Fruit fly (Drosophila melanogaster) whole organism, embryonic: ENCODE data around the gene CG7924.

Experiments used
- Awh ChIP-seq: fragments of 200-800 bp; sonication (Bioruptor generic); IDR thresholded peaks from 2 replicates; pipeline ENCODE4, ENCODE4 v1.3.6; 2022; ENCODE audit warnings: missing biosample characterization, missing genetic modification characterization
- CG10321 ChIP-seq: fragments of 200-800 bp; sonication (Bioruptor generic); IDR thresholded peaks from 2 replicates; pipeline ENCODE4 v1.3.6; 2022; ENCODE audit warnings: missing biosample characterization, missing genetic modification characterization
- CG10431 ChIP-seq: fragments of 200-800 bp; sonication (Bioruptor generic); optimal IDR thresholded peaks from 3 replicates; lab custom pipeline; 2018; ENCODE audit warnings: missing biosample characterization, mild to moderate bottlenecking, missing genetic modification characterization
- CG10959 ChIP-seq: fragments of 200-800 bp; sonication (Bioruptor generic); IDR thresholded peaks from 2 replicates; pipeline ENCODE4 v1.3.6; 2022; ENCODE audit warnings: missing biosample characterization, missing genetic modification characterization
- CG12071 ChIP-seq: fragments of 200-800 bp; sonication (Bioruptor generic); optimal IDR thresholded peaks from 3 replicates; lab custom pipeline; 2018; ENCODE audit warnings: missing biosample characterization, mild to moderate bottlenecking, missing genetic modification characterization
- CG13624 ChIP-seq: fragments of 200-800 bp; sonication (Bioruptor generic); optimal IDR thresholded peaks from 2 replicates; lab custom pipeline; 2016; ENCODE audit warnings: missing biosample characterization, missing genetic modification characterization
- CG2120 ChIP-seq: fragments of 200-800 bp; sonication (Bioruptor generic); optimal IDR thresholded peaks from 3 replicates; lab custom pipeline; 2016; ENCODE audit warnings: missing biosample characterization, missing genetic modification characterization
- CG2678 ChIP-seq: fragments of 200-800 bp; sonication (Bioruptor generic); optimal IDR thresholded peaks from 3 replicates; lab custom pipeline; 2019; ENCODE audit warnings: missing biosample characterization, mild to moderate bottlenecking, missing genetic modification characterization, moderate library complexity
- CG31441 ChIP-seq: fragments of 200-800 bp; sonication (Bioruptor generic); IDR thresholded peaks from 2 replicates; pipeline ENCODE4 v1.3.6; 2022; ENCODE audit warnings: missing biosample characterization, missing genetic modification characterization
- CG33213 ChIP-seq: fragments of 200-800 bp; sonication (Bioruptor generic); optimal IDR thresholded peaks from 3 replicates; lab custom pipeline; 2016; ENCODE audit warnings: missing biosample characterization, missing genetic modification characterization
- CG34422 ChIP-seq: fragments of 200-800 bp; sonication (Bioruptor generic); IDR thresholded peaks from 3 replicates; pipeline ENCODE4 v1.3.6; 2022; ENCODE audit warnings: missing biosample characterization, missing genetic modification characterization
- CG4820 ChIP-seq: fragments of 200-800 bp; sonication (Bioruptor generic); optimal IDR thresholded peaks from 3 replicates; lab custom pipeline; 2016; ENCODE audit warnings: missing biosample characterization, missing genetic modification characterization
- CG7271 ChIP-seq: fragments of 200-800 bp; sonication (Bioruptor generic); optimal IDR thresholded peaks from 2 replicates; lab custom pipeline; 2018; ENCODE audit warnings: missing biosample characterization, mild to moderate bottlenecking, missing genetic modification characterization, moderate library complexity
- CG8290 ChIP-seq, 3 experiments: fragments of 200-800 bp; sonication (Bioruptor generic); optimal IDR thresholded peaks; 2 replicates each; lab custom pipeline; 2016 to 2019; ENCODE audit warnings: missing biosample characterization in 3 of 3, missing genetic modification characterization in 3 of 3, mild to moderate bottlenecking in 2 of 3, moderate library complexity in 1 of 3
- Camta ChIP-seq: fragments of 200-800 bp; sonication (Bioruptor generic); optimal IDR thresholded peaks from 2 replicates; lab custom pipeline; 2016; ENCODE audit warnings: missing biosample characterization, missing genetic modification characterization
- Chrac-16 ChIP-seq: fragments of 200-800 bp; sonication (Bioruptor generic); optimal IDR thresholded peaks from 3 replicates; lab custom pipeline; 2016; ENCODE audit warnings: missing biosample characterization, missing genetic modification characterization
- ERR ChIP-seq: fragments of 200-800 bp; sonication (Bioruptor generic); optimal IDR thresholded peaks from 2 replicates; lab custom pipeline; 2016; ENCODE audit warnings: missing biosample characterization, missing genetic modification characterization
- Fer3 ChIP-seq: fragments of 200-800 bp; sonication (Bioruptor generic); optimal IDR thresholded peaks from 2 replicates; lab custom pipeline; 2018; ENCODE audit warnings: missing biosample characterization, mild to moderate bottlenecking, missing genetic modification characterization, moderate library complexity
- Hr51 ChIP-seq, 2 experiments: fragments of 200-800 bp; sonication (Bioruptor generic); optimal IDR thresholded peaks; 2 replicates in 1 of 2; 3 replicates in 1 of 2; lab custom pipeline; 2016 to 2018; ENCODE audit warnings: missing biosample characterization in 2 of 2, missing genetic modification characterization in 2 of 2, mild to moderate bottlenecking in 1 of 2, moderate library complexity in 1 of 2
- Lpt ChIP-seq: fragments of >200 bp; optimal IDR thresholded peaks from 2 replicates; lab custom pipeline; 2018; ENCODE audit warnings: missing biosample characterization, missing genetic modification characterization
- Mad ChIP-seq: fragments of 200-800 bp; sonication (Bioruptor generic); optimal IDR thresholded peaks from 2 replicates; lab custom pipeline; 2016; ENCODE audit warnings: missing biosample characterization, missing genetic modification characterization
- Med ChIP-seq: fragments of 200-800 bp; sonication (Bioruptor generic); peaks from one replicate; lab custom pipeline; 2016; ENCODE audit warnings: missing biosample characterization, missing genetic modification characterization, mild to moderate bottlenecking, inconsistent platforms, moderate library complexity
- Neu2 ChIP-seq: fragments of 200-800 bp; sonication (Bioruptor generic); optimal IDR thresholded peaks from 3 replicates; lab custom pipeline; 2016; ENCODE audit warnings: missing biosample characterization, missing genetic modification characterization, borderline replicate concordance
- Nf-YA ChIP-seq: fragments of 200-800 bp; sonication (Bioruptor generic); IDR thresholded peaks from 2 replicates; pipeline ENCODE4 v1.3.6; 2022; ENCODE audit warnings: missing biosample characterization, missing genetic modification characterization
- Pdp1 ChIP-seq, 2 experiments: fragments of 200-800 bp; sonication (Bioruptor generic); optimal IDR thresholded peaks; 3 replicates each; lab custom pipeline; 2016; ENCODE audit warnings: missing biosample characterization in 2 of 2, missing genetic modification characterization in 2 of 2, mild to moderate bottlenecking in 1 of 2, moderate library complexity in 1 of 2
- Sox102F ChIP-seq: fragments of 200-800 bp; sonication (Bioruptor generic); optimal IDR thresholded peaks from 2 replicates; lab custom pipeline; 2018; ENCODE audit warnings: missing biosample characterization, mild to moderate bottlenecking, missing genetic modification characterization, moderate library complexity
- Vsx1 ChIP-seq: fragments of 200-800 bp; sonication (Bioruptor generic); optimal IDR thresholded peaks from 2 replicates; lab custom pipeline; 2017; ENCODE audit warnings: missing biosample characterization, mild to moderate bottlenecking, missing genetic modification characterization, missing genetic modification reagents
- YL-1 ChIP-seq: fragments of 200-800 bp; sonication (Bioruptor generic); optimal IDR thresholded peaks from 3 replicates; lab custom pipeline; 2017; ENCODE audit warnings: missing biosample characterization, mild to moderate bottlenecking, missing genetic modification characterization
- ac ChIP-seq: fragments of 200-800 bp; sonication (Bioruptor generic); optimal IDR thresholded peaks from 3 replicates; lab custom pipeline; 2017; ENCODE audit warnings: missing biosample characterization, mild to moderate bottlenecking, missing genetic modification characterization
- ara ChIP-seq: fragments of 200-800 bp; sonication (Bioruptor generic); IDR thresholded peaks from 2 replicates; pipeline ENCODE4 v1.3.6; 2022; ENCODE audit warnings: missing biosample characterization, missing genetic modification characterization
- ash1 ChIP-seq: fragments of 200-800 bp; sonication (Bioruptor generic); optimal IDR thresholded peaks from 2 replicates; lab custom pipeline; 2018; ENCODE audit warnings: missing biosample characterization, mild to moderate bottlenecking, missing genetic modification characterization
- cad ChIP-seq: fragments of >200 bp; optimal IDR thresholded peaks from 2 replicates; lab custom pipeline; 2017; ENCODE audit warnings: missing biosample characterization, missing genetic modification characterization
- corto ChIP-seq: fragments of 200-800 bp; sonication (Bioruptor generic); optimal IDR thresholded peaks from 2 replicates; lab custom pipeline; 2016; ENCODE audit warnings: missing biosample characterization, mild to moderate bottlenecking, missing genetic modification characterization, moderate library complexity
- dmrt11E ChIP-seq: fragments of 200-800 bp; sonication (Bioruptor generic); optimal IDR thresholded peaks from 3 replicates; lab custom pipeline; 2018; ENCODE audit warnings: missing biosample characterization, mild to moderate bottlenecking, missing genetic modification characterization, moderate library complexity
- en ChIP-seq: fragments of 200-800 bp; sonication (Bioruptor generic); optimal IDR thresholded peaks from 2 replicates; lab custom pipeline; 2016; ENCODE audit warnings: missing biosample characterization, missing genetic modification characterization
- grau ChIP-seq: fragments of 200-800 bp; optimal IDR thresholded peaks from 3 replicates; lab custom pipeline; 2019; ENCODE audit warnings: missing biosample characterization, mild to moderate bottlenecking, missing genetic modification characterization, moderate library complexity
- grn ChIP-seq: fragments of 200-800 bp; sonication (Bioruptor generic); optimal IDR thresholded peaks from 3 replicates; lab custom pipeline; 2017; ENCODE audit warnings: missing biosample characterization, missing genetic modification characterization
- scrt ChIP-seq: fragments of 200-800 bp; sonication (Bioruptor generic); optimal IDR thresholded peaks from 2 replicates; lab custom pipeline; 2018; ENCODE audit warnings: missing biosample characterization, mild to moderate bottlenecking, missing genetic modification characterization, moderate library complexity
- sim ChIP-seq: fragments of 200-800 bp; sonication (Bioruptor generic); IDR thresholded peaks from 2 replicates; pipeline ENCODE4 v1.3.6; 2022; ENCODE audit warnings: missing biosample characterization, missing genetic modification characterization
- stc ChIP-seq: fragments of 200-800 bp; sonication (Bioruptor generic); IDR thresholded peaks from 2 replicates; pipeline ENCODE4 v1.3.6; 2022; ENCODE audit warnings: missing biosample characterization, missing genetic modification characterization
- tll ChIP-seq, 2 experiments: fragments of 200-800 bp in 1 of 2; fragments of >200 bp in 1 of 2; sonication (Bioruptor generic) in 1 of 2; optimal IDR thresholded peaks; 2 replicates each; lab custom pipeline; 2017 to 2019; ENCODE audit warnings: missing biosample characterization in 2 of 2, missing genetic modification characterization in 2 of 2, mild to moderate bottlenecking in 1 of 2, moderate library complexity in 1 of 2
- unc-4 ChIP-seq: fragments of 200-800 bp; sonication (Bioruptor generic); IDR thresholded peaks from 2 replicates; pipeline ENCODE4 v1.3.6; 2022; ENCODE audit warnings: missing biosample characterization, missing genetic modification characterization; ENCODE audit not compliant: partially characterized antibody
- zen ChIP-seq: fragments of 200-800 bp; sonication (Bioruptor generic); optimal IDR thresholded peaks from 3 replicates; lab custom pipeline; 2018; ENCODE audit warnings: missing biosample characterization, mild to moderate bottlenecking, missing genetic modification characterization, moderate library complexity

Gene CG7924

dm6 chr3L:14233169-14233568 is at the start of gene CG7924:
Gene CG7924, plus strand, starts transcription at chr3L:14233469.
- TF ChIP-seq Med (GFP tag; lab: Kevin White, UChicago) (peak; percentile 38), Mad (no peak), Pdp1 (GFP tag; optimal IDR thresholded peaks at IDR 0.05; lab: Kevin White, UChicago) (peak in 1 of 2 experiments; percentile 62), Chrac-16 (no peak)

- TF ChIP-seq tll (GFP tag; optimal IDR thresholded peaks at IDR 0.05; lab: Kevin White, UChicago) (peak in 1 of 2 experiments; percentile 93), cad (peak; percentile 96), CG2678 (no peak), CG7271 (tag; lab: Kevin White, UChicago) (peak; percentile 86), CG10321 (GFP tag; lab: Robert Waterston, UW) (0 out of 2 replicates have a peak, but pooled peaks have one; percentile 24), dmrt11E (tag; lab: Kevin White, UChicago) (no peak), zen (tag; lab: Kevin White, UChicago) (peak; percentile 92)
Measured at dm6 chr3L:14185049-14185448, 48.2 kb upstream of the CG7924 start.

- TF ChIP-seq grn (peak; percentile 44), CG10431 (no peak), scrt (GFP tag; lab: Kevin White, UChicago) (peak; percentile 87), ac (GFP tag; lab: Kevin White, UChicago) (peak; percentile 25)
- TF ChIP-seq, all 482 proteins: peak for 3
Measured at dm6 chr3L:14189431-14189830, 43.8 kb upstream of the CG7924 start, which contains the start of gene nan. Gene nan, minus strand, starts transcription at chr3L:14189648.

- TF ChIP-seq ash1 (GFP tag; lab: Kevin White, UChicago) (no peak), Lpt (GFP tag; lab: Kevin White, UChicago) (no peak), CG12071 (GFP tag; lab: Kevin White, UChicago) (peak; percentile 62), CG34422 (GFP tag; lab: Robert Waterston, UW) (peak; percentile 81), CG13624 (GFP tag; lab: Kevin White, UChicago) (peak; percentile 38), Camta (GFP tag; lab: Kevin White, UChicago) (no peak), Neu2 (no peak), en (GFP tag; lab: Kevin White, UChicago) (no peak), ERR (GFP tag; lab: Kevin White, UChicago) (no peak), Fer3 (tag; lab: Kevin White, UChicago) (peak; percentile 64), sim (GFP tag; lab: Robert Waterston, UW) (peak; percentile 40; the same call in 1 of the 2 replicates), CG31441 (GFP tag; lab: Robert Waterston, UW) (peak; percentile 23; the same call in 1 of the 2 replicates), CG4820 (GFP tag; lab: Kevin White, UChicago) (peak; percentile 22), ara (GFP tag; lab: Robert Waterston, UW) (peak; percentile 80; the same call in 1 of the 2 replicates), CG8290 (GFP tag; optimal IDR thresholded peaks at IDR 0.05; lab: Kevin White, UChicago) (no peak), CG8290 (tag; optimal IDR thresholded peaks at IDR 0.05; lab: Kevin White, UChicago) (no peak), Nf-YA (GFP tag; lab: Robert Waterston, UW) (peak; percentile 55; the same call in 1 of the 2 replicates), grau (tag; lab: Kevin White, UChicago) (peak; percentile 48), corto (GFP tag; lab: Kevin White, UChicago) (no peak), CG33213 (GFP tag; lab: Kevin White, UChicago) (peak; percentile 7), Vsx1 (peak; percentile 97), stc (GFP tag; lab: Robert Waterston, UW) (peak; percentile 58; the same call in 1 of the 2 replicates), Hr51 (GFP tag; optimal IDR thresholded peaks at IDR 0.05; lab: Kevin White, UChicago) (peak in 1 of 2 experiments; percentile 65), Sox102F (GFP tag; lab: Kevin White, UChicago) (peak; percentile 42), unc-4 (GFP tag; lab: Robert Waterston, UW) (no peak), CG10959 (GFP tag; lab: Robert Waterston, UW) (0 out of 2 replicates have a peak, but pooled peaks have one; percentile 25), CG2120 (GFP tag; lab: Kevin White, UChicago) (peak; percentile 47), YL-1 (GFP tag; lab: Kevin White, UChicago) (no peak), Awh (GFP tag; lab: Robert Waterston, UW) (no peak), grn (no peak)
Measured at dm6 chr3L:14189957-14190624, 43.2 kb upstream of the CG7924 start.
